Worm (Caenorhabditis elegans) whole organism, young adult: ENCODE data around the gene C16D9.5.

Experiments
- B0035.1 ChIP-seq: sonication (generic microtip); optimal IDR thresholded peaks from 2 replicates; lab custom pipeline; 2016; ENCODE audit warnings: missing genetic modification characterization, mild to moderate bottlenecking, missing compliant biosample characterization, missing genotype, missing genetic modification reagents
- C06A6.2 ChIP-seq: fragments of 200-800 bp; sonication (Bioruptor generic); conservative IDR thresholded peaks from 2 replicates; pipeline ENCODE4 v1.3.6; 2022; ENCODE audit warnings: missing genetic modification characterization, missing compliant biosample characterization
- F22D6.2 ChIP-seq: sonication (generic microtip); optimal IDR thresholded peaks from 2 replicates; lab custom pipeline; 2016; ENCODE audit warnings: mild to moderate bottlenecking, missing genetic modification characterization, missing compliant biosample characterization
- F33H1.4 ChIP-seq: fragments of 200-800 bp; sonication (Bioruptor generic); IDR thresholded peaks from 2 replicates; pipeline ENCODE4 v1.3.6; 2022; ENCODE audit warnings: missing genetic modification reagents, missing genetic modification characterization, missing compliant biosample characterization
- F39B2.1 ChIP-seq: fragments of 200-800 bp; sonication (Bioruptor generic); IDR thresholded peaks from 2 replicates; pipeline ENCODE4 v1.3.6; 2022; ENCODE audit warnings: missing genetic modification reagents, missing genetic modification characterization, missing compliant biosample characterization
- F49E8.2 ChIP-seq: sonication (generic microtip); optimal IDR thresholded peaks from 3 replicates; lab custom pipeline; 2017; ENCODE audit warnings: missing genetic modification characterization, mild to moderate bottlenecking, missing compliant biosample characterization, antibody characterized with exemption, moderate library complexity; ENCODE audit not compliant: insufficient read depth
- T07F8.4 ChIP-seq: sonication (generic microtip); optimal IDR thresholded peaks from 2 replicates; lab custom pipeline; 2016; ENCODE audit warnings: mild to moderate bottlenecking, missing genetic modification characterization, moderate library complexity, missing compliant biosample characterization
- Y53F4B.3 ChIP-seq: fragments of 200-800 bp; sonication (Bioruptor generic); IDR thresholded peaks from 2 replicates; pipeline ENCODE4 v1.3.6; 2022; ENCODE audit warnings: missing genetic modification reagents, missing genetic modification characterization, missing compliant biosample characterization
- akir-1 ChIP-seq: fragments of 200-800 bp; sonication (Bioruptor generic); optimal IDR thresholded peaks from 2 replicates; lab custom pipeline; 2018; ENCODE audit warnings: mild to moderate bottlenecking, missing genetic modification characterization, moderate library complexity, missing compliant biosample characterization
- athp-1 ChIP-seq: sonication (generic microtip); optimal IDR thresholded peaks from 2 replicates; lab custom pipeline; 2017; ENCODE audit warnings: mild to moderate bottlenecking, missing genetic modification characterization, missing compliant biosample characterization
- attf-3 ChIP-seq: fragments of 200-800 bp; sonication (Bioruptor generic); conservative IDR thresholded peaks from 2 replicates; pipeline ENCODE4 v1.3.6; 2022; ENCODE audit warnings: missing genetic modification reagents, missing genetic modification characterization, missing compliant biosample characterization
- cebp-2 ChIP-seq: fragments of 200-800 bp; sonication (Bioruptor generic); IDR thresholded peaks from 2 replicates; pipeline ENCODE4 v1.3.6; 2022; ENCODE audit warnings: missing genetic modification characterization, missing compliant biosample characterization
- ceh-40 ChIP-seq: fragments of 200-800 bp; sonication (Bioruptor generic); IDR thresholded peaks from 2 replicates; pipeline ENCODE4 v1.3.6; 2022; ENCODE audit warnings: missing genetic modification characterization, missing compliant biosample characterization
- ceh-58 ChIP-seq: fragments of 200-800 bp; sonication (Bioruptor generic); IDR thresholded peaks from 2 replicates; pipeline ENCODE4 v1.3.6; 2022; ENCODE audit warnings: missing genetic modification characterization, missing compliant biosample characterization
- die-1 ChIP-seq: sonication (generic microtip); optimal IDR thresholded peaks from 2 replicates; lab custom pipeline; 2016; ENCODE audit warnings: missing genotype, mild to moderate bottlenecking, missing genetic modification characterization, missing compliant biosample characterization
- dox-1 ChIP-seq: fragments of 200-800 bp; sonication (Bioruptor generic); IDR thresholded peaks from 2 replicates; pipeline ENCODE4 v1.3.6; 2022; ENCODE audit warnings: missing genetic modification reagents, missing genetic modification characterization, missing compliant biosample characterization
- dpff-1 ChIP-seq: sonication (generic microtip); optimal IDR thresholded peaks from 2 replicates; lab custom pipeline; 2017; ENCODE audit warnings: mild to moderate bottlenecking, missing genetic modification characterization, missing compliant biosample characterization
- ekl-4 ChIP-seq: fragments of 200-800 bp; sonication (Bioruptor generic); IDR thresholded peaks from 2 replicates; pipeline ENCODE4 v1.3.6; 2022; ENCODE audit warnings: missing genetic modification reagents, missing genetic modification characterization, missing compliant biosample characterization
- hlh-12 ChIP-seq: sonication (generic microtip); optimal IDR thresholded peaks from 2 replicates; lab custom pipeline; 2016; ENCODE audit warnings: missing genetic modification characterization, missing compliant biosample characterization
- hmg-20 ChIP-seq: fragments of 200-800 bp; sonication (Bioruptor generic); IDR thresholded peaks from 2 replicates; pipeline ENCODE4 v1.3.6; 2022; ENCODE audit warnings: missing genetic modification reagents, missing genetic modification characterization, missing compliant biosample characterization
- hrde-1 ChIP-seq: sonication (generic microtip); optimal IDR thresholded peaks from 2 replicates; lab custom pipeline; 2016; ENCODE audit warnings: missing genetic modification characterization, mild to moderate bottlenecking, missing compliant biosample characterization, moderate library complexity, missing genotype, missing genetic modification reagents, borderline replicate concordance
- hsf-1 ChIP-seq: fragments of 200-800 bp; sonication (Bioruptor generic); IDR thresholded peaks from 2 replicates; pipeline ENCODE4 v1.3.6; 2022; ENCODE audit warnings: missing genetic modification reagents, missing genetic modification characterization, missing compliant biosample characterization
- lir-1 ChIP-seq: fragments of 200-800 bp; sonication (Bioruptor generic); conservative IDR thresholded peaks from 2 replicates; pipeline ENCODE4 v1.3.6; 2022; ENCODE audit warnings: missing genetic modification reagents, missing genetic modification characterization, missing compliant biosample characterization
- madf-3 ChIP-seq: fragments of 200-800 bp; sonication (Bioruptor generic); IDR thresholded peaks from 2 replicates; pipeline ENCODE4 v1.3.6; 2022; ENCODE audit warnings: missing genetic modification reagents, missing genetic modification characterization, missing compliant biosample characterization
- mcd-1 ChIP-seq: fragments of 200-800 bp; sonication (Bioruptor generic); IDR thresholded peaks from 2 replicates; pipeline ENCODE4 v1.3.6; 2022; ENCODE audit warnings: missing genetic modification reagents, missing genetic modification characterization, missing compliant biosample characterization
- rcor-1 ChIP-seq: fragments of 200-800 bp; sonication (Bioruptor generic); IDR thresholded peaks from 2 replicates; pipeline ENCODE4 v1.3.6; 2022; ENCODE audit warnings: missing genetic modification reagents, missing genetic modification characterization, missing compliant biosample characterization
- rec-8 ChIP-seq, 2 experiments: sonication (generic microtip); optimal IDR thresholded peaks; 2 replicates each; lab custom pipeline; 2016; ENCODE audit warnings: mild to moderate bottlenecking in 2 of 2, missing genetic modification characterization in 2 of 2, missing genetic modification reagents in 2 of 2, missing genotype in 2 of 2, missing biosample characterization in 1 of 2, missing compliant biosample characterization in 1 of 2, moderate library complexity in 1 of 2
- snpc-4 ChIP-seq, 5 experiments: fragments of 150-350 bp in 1 of 5; sonication (generic microtip) in 4 of 5; optimal IDR thresholded peaks; 2 replicates each; lab custom pipeline; 2014 to 2018; ENCODE audit warnings: missing genetic modification characterization in 5 of 5, missing biosample characterization in 3 of 5, antibody characterized with exemption in 2 of 5, mild to moderate bottlenecking in 2 of 5, missing compliant biosample characterization in 2 of 5, missing genotype in 2 of 5, moderate library complexity in 2 of 5, missing genetic modification reagents in 1 of 5
- somi-1 ChIP-seq: fragments of 200-800 bp; sonication (Bioruptor generic); optimal IDR thresholded peaks from 2 replicates; lab custom pipeline; 2018; ENCODE audit warnings: mild to moderate bottlenecking, missing genetic modification characterization, missing compliant biosample characterization
- tbx-9 ChIP-seq: sonication (generic microtip); optimal IDR thresholded peaks from 2 replicates; lab custom pipeline; 2016; ENCODE audit warnings: borderline replicate concordance, missing genetic modification characterization, inconsistent platforms, missing compliant biosample characterization
- unc-62 ChIP-seq: fragments of 150-350 bp; optimal IDR thresholded peaks from 2 replicates; lab custom pipeline; 2014; ENCODE audit warnings: missing biosample characterization, missing genetic modification reagents, missing genetic modification characterization
- ztf-25 ChIP-seq: fragments of 200-800 bp; sonication (Bioruptor generic); IDR thresholded peaks from 2 replicates; pipeline ENCODE4 v1.3.6; 2022; ENCODE audit warnings: missing genetic modification reagents, missing genetic modification characterization, missing compliant biosample characterization

Gene C16D9.5

ce11 chrV:8262212-8262611 is 16.9 kb upstream of the C16D9.5 start:
- no peak for TF ChIP-seq hrde-1 (tag; lab: Kevin White, UChicago)

DNA sequence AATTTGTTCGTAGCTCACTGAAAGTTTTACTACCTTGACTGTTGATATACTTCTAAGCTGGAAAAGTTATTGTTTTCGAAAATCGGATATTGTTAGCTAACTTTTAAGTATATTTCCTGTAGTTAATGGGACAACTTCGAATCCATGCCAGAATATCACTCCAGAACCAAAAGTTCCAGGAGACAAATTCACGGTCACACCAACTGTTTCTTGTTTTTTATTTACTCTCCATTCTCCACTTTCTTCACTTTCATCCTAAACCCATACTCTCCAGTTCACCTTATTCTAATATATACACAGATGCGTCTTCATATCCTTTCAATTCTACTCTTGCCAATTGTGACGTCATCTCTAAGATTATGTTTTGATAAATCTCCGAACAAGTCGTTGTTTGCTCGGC is 13.7 kb upstream of the C16D9.5 start, which contains the start of gene C16D9.1:
C16D9.1 (plus strand) TSS at position 301 of the 400 bp plus-strand sequence.
- no peak for TF ChIP-seq Y53F4B.3 (GFP tag; lab: Robert Waterston, UW)
- TF ChIP-seq F39B2.1, result no peak
- TF ChIP-seq F22D6.2 (tag; lab: Kevin White, UChicago), result no peak
- no peak for TF ChIP-seq ztf-25 (GFP tag; lab: Robert Waterston, UW)
- TF ChIP-seq mcd-1 (GFP tag; lab: Robert Waterston, UW), result no peak
- no peak for TF ChIP-seq snpc-4 (GFP tag; optimal IDR thresholded peaks at IDR 0.05; lab: Kevin White, UChicago)
- TF ChIP-seq snpc-4 (tag; optimal IDR thresholded peaks at IDR 0.05; lab: Kevin White, UChicago), result no peak
- TF ChIP-seq attf-3, result no peak
- no peak for TF ChIP-seq hsf-1
- TF ChIP-seq unc-62 (GFP tag; lab: Kevin White, UChicago), result no peak
- TF ChIP-seq madf-3 (GFP tag; lab: Robert Waterston, UW), result no peak
- no peak for TF ChIP-seq F33H1.4 (GFP tag; lab: Robert Waterston, UW)

DNA sequence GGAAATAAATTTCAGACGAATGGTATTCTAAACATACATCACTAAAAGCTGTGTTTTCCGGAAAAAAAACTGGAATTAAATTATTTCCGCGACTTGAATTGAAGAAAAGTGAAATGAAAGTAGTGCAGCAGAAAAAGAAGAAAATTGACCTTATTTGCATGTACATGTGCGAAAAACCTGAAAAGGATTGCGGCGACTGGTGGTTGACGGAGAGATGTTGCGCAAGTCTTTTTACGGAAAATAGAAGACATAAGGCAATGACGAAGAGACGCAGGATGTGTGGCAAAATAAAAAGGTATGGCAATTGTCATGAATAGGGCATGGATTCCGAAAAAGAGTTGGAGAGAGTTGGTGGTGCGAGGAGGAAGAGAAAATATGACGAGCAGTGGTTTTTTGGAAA is 9.6 kb upstream of the C16D9.5 start:
- TF ChIP-seq athp-1 (tag; lab: Kevin White, UChicago), result no peak
- TF ChIP-seq akir-1 (GFP tag; lab: Kevin White, UChicago), result no peak
- no peak for TF ChIP-seq dpff-1 (tag; lab: Kevin White, UChicago)
- TF ChIP-seq somi-1, result no peak
- no peak for TF ChIP-seq tbx-9 (tag; lab: Kevin White, UChicago)
- TF ChIP-seq T07F8.4 (tag; lab: Kevin White, UChicago), result no peak
- TF ChIP-seq B0035.1 (tag; lab: Kevin White, UChicago), result no peak
- no peak for TF ChIP-seq ceh-40 (GFP tag; lab: Robert Waterston, UW)
- no peak for TF ChIP-seq ceh-58 (GFP tag; lab: Robert Waterston, UW)
- TF ChIP-seq die-1, result no peak
- TF ChIP-seq rec-8 (tag; optimal IDR thresholded peaks at IDR 0.05; lab: Kevin White, UChicago), result no peak
- no peak for TF ChIP-seq unc-62 (GFP tag; lab: Kevin White, UChicago)
- no peak for TF ChIP-seq lir-1 (GFP tag; lab: Robert Waterston, UW)
- no peak for TF ChIP-seq F49E8.2 (tag; lab: Kevin White, UChicago)
- no peak for TF ChIP-seq hrde-1 (tag; lab: Kevin White, UChicago)
- no peak for TF ChIP-seq Y53F4B.3 (GFP tag; lab: Robert Waterston, UW)

DNA sequence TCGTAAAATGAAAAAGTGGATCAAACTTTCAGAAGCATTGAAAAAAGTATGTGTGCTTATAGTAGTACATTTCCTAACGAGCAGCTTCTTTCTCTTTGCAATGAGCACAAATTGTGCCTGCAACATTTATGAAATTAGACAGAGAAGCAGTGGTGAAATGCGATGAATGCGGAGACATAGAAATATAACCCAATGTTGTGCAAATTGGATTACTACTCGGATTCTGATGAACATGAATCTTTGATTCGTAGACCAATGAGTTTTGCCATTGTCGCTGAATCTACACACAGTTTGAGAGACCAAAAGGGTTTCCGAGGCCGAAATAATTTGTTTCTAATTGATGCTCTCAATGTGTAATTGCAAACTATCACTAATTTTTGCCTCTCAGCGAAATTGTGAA is 8.6 kb upstream of the C16D9.5 start:
- no peak for TF ChIP-seq ekl-4 (GFP tag; lab: Robert Waterston, UW)
- TF ChIP-seq cebp-2, result no peak
- no peak for TF ChIP-seq rcor-1 (GFP tag; lab: Robert Waterston, UW)

DNA sequence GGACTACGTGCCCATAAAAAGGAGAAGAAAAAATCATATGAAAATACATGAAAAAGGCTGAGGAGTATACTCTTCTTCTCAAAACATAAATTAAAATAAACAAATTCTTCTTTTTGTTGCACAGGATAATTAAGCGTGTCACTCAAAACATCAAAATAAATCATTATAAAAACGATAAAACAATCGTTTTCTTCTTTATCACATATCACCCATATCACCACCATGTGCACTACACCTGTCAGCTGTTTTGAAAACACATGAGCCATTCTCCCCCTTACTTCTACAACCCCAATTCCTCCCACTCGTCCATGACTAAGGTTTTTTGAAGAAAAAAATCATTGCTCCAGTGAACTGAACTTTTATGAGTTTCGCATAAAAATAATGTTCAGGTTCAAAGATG is 7.2 kb upstream of the C16D9.5 start:
- TF ChIP-seq lir-1 (GFP tag; lab: Robert Waterston, UW), result no peak
- TF ChIP-seq dox-1 (GFP tag; lab: Robert Waterston, UW), result no peak
- TF ChIP-seq hmg-20 (GFP tag; lab: Robert Waterston, UW), result no peak
- TF ChIP-seq C06A6.2, result no peak
- TF ChIP-seq hlh-12, result no peak
- no peak for TF ChIP-seq hsf-1
- TF ChIP-seq, all 124 proteins: peak for 0
